Fruit fly (Drosophila melanogaster): ENCODE results near the gene Amt.
A peak's percentile ranks its signal among the peaks of the same experiment; 100 is the strongest.

The Amt gene

DNA sequence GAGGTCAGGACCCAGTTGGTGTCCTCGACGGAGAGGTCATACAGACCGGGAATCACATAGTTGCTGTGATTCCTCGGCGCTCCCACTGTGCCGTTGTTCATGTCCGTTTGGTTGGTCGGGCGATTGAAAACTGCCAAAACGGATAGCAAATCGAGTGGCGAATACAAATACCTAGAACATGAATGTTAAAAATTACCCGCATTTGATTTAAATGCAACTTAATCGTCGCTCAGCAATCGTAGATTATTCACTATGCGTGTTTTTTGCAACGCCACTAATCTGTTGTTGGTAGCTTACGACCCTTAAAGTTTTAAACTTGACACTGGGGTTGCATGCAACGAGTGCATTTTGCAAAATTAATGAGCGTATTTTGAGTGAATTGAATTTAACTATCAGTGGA is at the start of gene Amt:
Amt (minus strand) TSS at position 101 of the 400 bp plus-strand sequence.
- TF ChIP-seq CG9705 (GFP tag; optimal IDR thresholded peaks at IDR 0.05) (no peak), sv (GFP tag; optimal IDR thresholded peaks at IDR 0.05) (no peak), tai (GFP tag; optimal IDR thresholded peaks at IDR 0.05) (no peak), Hr78 (GFP tag; optimal IDR thresholded peaks at IDR 0.05) (no peak), N (GFP tag; optimal IDR thresholded peaks at IDR 0.05) (no peak), Mio (GFP tag; optimal IDR thresholded peaks at IDR 0.05) (no peak), GATAd (GFP tag; optimal IDR thresholded peaks at IDR 0.05) (no peak), fru (GFP tag; optimal IDR thresholded peaks at IDR 0.05) (no peak)

DNA sequence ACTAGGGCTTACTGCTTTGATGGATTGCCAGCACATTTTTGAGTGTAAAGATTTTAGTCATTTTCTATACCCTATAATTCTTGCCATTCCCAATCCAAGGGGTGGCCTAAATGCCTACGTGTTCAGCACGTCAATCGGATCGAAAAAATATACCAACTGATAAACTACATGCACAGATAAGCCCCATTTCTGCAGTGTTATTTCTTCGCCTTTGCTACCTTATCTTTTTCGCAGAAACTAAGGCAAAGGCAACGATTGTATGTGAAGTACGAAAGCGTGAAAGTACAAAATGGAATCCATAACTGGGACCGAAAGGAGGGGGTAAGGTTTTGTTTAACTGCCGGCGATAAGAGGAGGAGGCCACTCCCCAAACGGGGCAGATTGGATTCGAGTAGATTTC is 49.0 kb upstream of the Amt start:
- TF ChIP-seq tai (GFP tag; optimal IDR thresholded peaks at IDR 0.05) (no peak), Hr83 (GFP tag; optimal IDR thresholded peaks at IDR 0.05; ENCODE audit: poor library complexity, severe bottlenecking) (peak; percentile 13), fru (GFP tag; optimal IDR thresholded peaks at IDR 0.05) (no peak), Mio (GFP tag; optimal IDR thresholded peaks at IDR 0.05) (no peak), Jra (GFP tag; optimal IDR thresholded peaks at IDR 0.05) (no peak), brk (GFP tag; optimal IDR thresholded peaks at IDR 0.05) (no peak), Hnf4 (GFP tag; optimal IDR thresholded peaks at IDR 0.05) (no peak), dsf (GFP tag; optimal IDR thresholded peaks at IDR 0.05; ENCODE audit: borderline replicate concordance) (no peak), psq (GFP tag; optimal IDR thresholded peaks at IDR 0.05) (peak; percentile 94), GATAd (GFP tag; optimal IDR thresholded peaks at IDR 0.05) (no peak), Abd-B (GFP tag; optimal IDR thresholded peaks at IDR 0.05) (no peak), Rel (GFP tag; optimal IDR thresholded peaks at IDR 0.05) (no peak), Rel (tag; optimal IDR thresholded peaks at IDR 0.05) (peak; percentile 59), Sp1 (GFP tag; optimal IDR thresholded peaks at IDR 0.05) (no peak), HLH106 (tag; optimal IDR thresholded peaks at IDR 0.05) (no peak), Myc (optimal IDR thresholded peaks at IDR 0.05) (no peak), CG32264 (GFP tag; optimal IDR thresholded peaks at IDR 0.05) (no peak), OdsH (GFP tag; optimal IDR thresholded peaks at IDR 0.05) (no peak), dmrt93B (GFP tag; optimal IDR thresholded peaks at IDR 0.05) (no peak), ey (GFP tag; optimal IDR thresholded peaks at IDR 0.05) (no peak), jim (GFP tag; optimal IDR thresholded peaks at IDR 0.05) (no peak), dl (GFP tag; optimal IDR thresholded peaks at IDR 0.05; ENCODE audit: insufficient read depth in 1 of 2, partially characterized antibody in 2 of 2) (peak in 1 of 2 experiments; percentile 17), h (GFP tag; optimal IDR thresholded peaks at IDR 0.05) (peak; percentile 45)

DNA sequence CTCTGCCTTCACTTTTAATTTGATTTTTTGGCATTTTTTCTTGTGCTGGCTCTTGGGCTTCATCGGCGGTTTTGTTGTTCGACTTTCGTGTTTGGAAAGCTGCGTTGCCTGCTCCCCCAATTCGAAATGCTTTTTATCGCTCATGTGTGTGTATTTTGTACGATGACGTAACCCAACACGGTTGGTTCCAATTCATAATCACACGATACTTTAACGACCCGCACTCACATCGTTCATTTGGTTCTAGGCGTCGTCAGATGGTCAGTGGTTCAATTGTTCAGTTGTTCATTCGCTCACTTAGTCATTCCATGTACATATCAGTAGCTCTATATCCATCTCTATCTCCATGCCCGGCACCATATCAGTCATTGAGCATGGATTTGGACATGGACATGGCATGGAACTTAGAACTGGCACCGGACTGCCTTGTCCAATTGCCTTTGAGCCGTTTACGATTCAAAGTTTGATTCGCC is 45.0 kb upstream of the Amt start:
- TF ChIP-seq woc (GFP tag; optimal IDR thresholded peaks at IDR 0.05) (peak; percentile 55), lola (GFP tag; optimal IDR thresholded peaks at IDR 0.05) (no peak)

DNA sequence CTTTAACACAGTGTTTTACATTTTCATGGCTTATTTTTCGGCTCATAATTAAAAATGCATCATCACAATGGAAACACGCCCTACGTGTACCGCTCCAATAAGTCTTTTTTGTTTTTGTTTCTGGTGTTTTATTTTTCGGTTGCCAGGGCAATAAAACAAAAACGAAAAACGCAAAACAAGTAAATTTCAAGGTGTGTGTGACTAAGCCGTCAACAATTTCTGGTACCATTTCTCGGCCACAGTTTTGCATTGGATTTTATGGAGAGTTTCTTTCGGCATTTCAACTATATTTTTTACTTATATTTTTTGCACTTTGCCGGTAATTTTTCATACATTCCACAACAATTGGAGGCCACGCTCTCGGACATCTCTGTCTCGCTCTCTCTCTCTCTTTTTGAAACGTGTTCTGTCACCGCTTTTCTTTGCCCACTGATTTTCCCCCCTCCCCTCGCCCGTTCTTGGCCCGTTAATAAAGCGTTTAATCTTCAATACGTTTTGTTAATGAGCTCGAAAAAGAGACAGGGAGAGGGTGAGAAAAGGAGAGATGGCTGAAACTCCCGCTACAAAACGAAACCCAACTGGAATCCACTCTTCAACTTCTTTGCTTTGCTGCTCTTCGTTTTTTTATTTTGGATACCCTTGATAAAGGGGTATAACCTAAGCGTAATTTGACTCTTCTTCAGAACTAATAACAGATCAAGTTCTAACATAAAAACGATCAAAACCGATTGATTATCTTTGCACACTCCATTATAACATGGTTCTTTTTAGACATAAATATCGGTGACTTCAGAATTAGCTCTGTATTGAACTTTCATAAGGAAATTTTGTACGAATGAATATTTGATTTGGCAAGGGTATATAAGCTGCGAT is 44.3 kb upstream of the Amt start:
- peak; percentile 52 for TF ChIP-seq ey (GFP tag; optimal IDR thresholded peaks at IDR 0.05)
- no peak for TF ChIP-seq rgr (GFP tag; optimal IDR thresholded peaks at IDR 0.05)
- TF ChIP-seq pan (optimal IDR thresholded peaks at IDR 0.05), result no peak
- TF ChIP-seq Dif (GFP tag; optimal IDR thresholded peaks at IDR 0.05; ENCODE audit: partially characterized antibody), result no peak
- peak in 1 of 2 experiments; percentile 55 for TF ChIP-seq foxo (GFP tag; optimal IDR thresholded peaks at IDR 0.05)
- TF ChIP-seq usp (GFP tag; optimal IDR thresholded peaks at IDR 0.05), result no peak
- peak; percentile 27 for TF ChIP-seq HLH106 (tag; optimal IDR thresholded peaks at IDR 0.05)
- no peak for TF ChIP-seq Myc (optimal IDR thresholded peaks at IDR 0.05)
- no peak for TF ChIP-seq N (GFP tag; optimal IDR thresholded peaks at IDR 0.05)
- TF ChIP-seq dl (GFP tag; optimal IDR thresholded peaks at IDR 0.05; ENCODE audit: insufficient read depth in 1 of 2, partially characterized antibody in 2 of 2), result no peak
- no peak for TF ChIP-seq CrebA (GFP tag; optimal IDR thresholded peaks at IDR 0.05; ENCODE audit: borderline replicate concordance)
- TF ChIP-seq jim (GFP tag; optimal IDR thresholded peaks at IDR 0.05), result peak; percentile 65
- TF ChIP-seq br (GFP tag; optimal IDR thresholded peaks at IDR 0.05), result peak; percentile 30
- TF ChIP-seq CG32264 (GFP tag; optimal IDR thresholded peaks at IDR 0.05), result no peak
- no peak for TF ChIP-seq Mio (GFP tag; optimal IDR thresholded peaks at IDR 0.05)
- no peak for TF ChIP-seq lola (GFP tag; optimal IDR thresholded peaks at IDR 0.05)
- TF ChIP-seq Sp1 (GFP tag; optimal IDR thresholded peaks at IDR 0.05), result peak; percentile 58
- no peak for TF ChIP-seq Vsx2 (GFP tag; optimal IDR thresholded peaks at IDR 0.05; ENCODE audit: partially characterized antibody)
- peak; percentile 85 for TF ChIP-seq woc (GFP tag; optimal IDR thresholded peaks at IDR 0.05)
- TF ChIP-seq CG9705 (GFP tag; optimal IDR thresholded peaks at IDR 0.05), result no peak
- no peak for TF ChIP-seq Hr83 (GFP tag; optimal IDR thresholded peaks at IDR 0.05; ENCODE audit: poor library complexity, severe bottlenecking)
- no peak for TF ChIP-seq brk (GFP tag; optimal IDR thresholded peaks at IDR 0.05)
- TF ChIP-seq Jra (GFP tag; optimal IDR thresholded peaks at IDR 0.05), result no peak
- TF ChIP-seq dsf (GFP tag; optimal IDR thresholded peaks at IDR 0.05; ENCODE audit: borderline replicate concordance), result no peak
- TF ChIP-seq Dfd (GFP tag; optimal IDR thresholded peaks at IDR 0.05), result no peak
- no peak for TF ChIP-seq Hr78 (GFP tag; optimal IDR thresholded peaks at IDR 0.05)
- peak; percentile 13 for TF ChIP-seq Rel (GFP tag; optimal IDR thresholded peaks at IDR 0.05)
- TF ChIP-seq Rel (tag; optimal IDR thresholded peaks at IDR 0.05), result no peak
- peak; percentile 59 for TF ChIP-seq h (GFP tag; optimal IDR thresholded peaks at IDR 0.05)
- peak; percentile 75 for TF ChIP-seq psq (GFP tag; optimal IDR thresholded peaks at IDR 0.05)
- no peak for TF ChIP-seq tai (GFP tag; optimal IDR thresholded peaks at IDR 0.05)
- no peak for TF ChIP-seq GATAd (GFP tag; optimal IDR thresholded peaks at IDR 0.05)
- TF ChIP-seq sv (GFP tag; optimal IDR thresholded peaks at IDR 0.05), result no peak
- no peak for TF ChIP-seq Hnf4 (GFP tag; optimal IDR thresholded peaks at IDR 0.05)
- no peak for TF ChIP-seq sage (GFP tag; optimal IDR thresholded peaks at IDR 0.05)

Data from whole organism, wandering third instar larva.